Worm (Caenorhabditis elegans): Measurements from ENCODE around the gene F43C11.2.

ce11 chrII:2379673-2380072 is 25.1 kb downstream of the F43C11.2 start:
- TF ChIP-seq him-1 (tag; optimal IDR thresholded peaks at IDR 0.05) (no peak), dao-5 (tag; optimal IDR thresholded peaks at IDR 0.05) (no peak)

All from whole organism, L4/young adult.